Worm (Caenorhabditis elegans) whole organism, L3 larva: Measurements from ENCODE around the gene Y82E9BR.18.

Source experiments
- R02D3.7 ChIP-seq: fragments of 150-350 bp; optimal IDR thresholded peaks from 2 replicates; lab custom pipeline; 2014; ENCODE audit warnings: missing biosample characterization, missing genetic modification characterization
- aly-2 ChIP-seq: fragments of 150-350 bp; optimal IDR thresholded peaks from 2 replicates; lab custom pipeline; 2014; ENCODE audit warnings: missing biosample characterization, missing genetic modification characterization
- ama-1 ChIP-seq: fragments of 150-350 bp; optimal IDR thresholded peaks from 2 replicates; lab custom pipeline; 2018
- ceh-16 ChIP-seq: sonication (generic microtip); optimal IDR thresholded peaks from 2 replicates; lab custom pipeline; 2017; ENCODE audit warnings: missing biosample characterization, missing genetic modification characterization
- ceh-28 ChIP-seq: fragments of 150-350 bp; optimal IDR thresholded peaks from 2 replicates; lab custom pipeline; 2014; ENCODE audit warnings: missing biosample characterization, missing genetic modification reagents, missing genetic modification characterization
- ceh-82 ChIP-seq: fragments of 150-350 bp; optimal IDR thresholded peaks from 2 replicates; lab custom pipeline; 2014; ENCODE audit warnings: missing biosample characterization, missing genetic modification characterization
- daf-12 ChIP-seq: fragments of 150-350 bp; optimal IDR thresholded peaks from 2 replicates; lab custom pipeline; 2014; ENCODE audit warnings: missing biosample characterization, missing genetic modification reagents, missing genetic modification characterization
- elt-1 ChIP-seq: fragments of 150-350 bp; optimal IDR thresholded peaks from 2 replicates; lab custom pipeline; 2014; ENCODE audit warnings: missing biosample characterization, missing genetic modification characterization
- elt-2 ChIP-seq: sonication (generic microtip); optimal IDR thresholded peaks from 2 replicates; lab custom pipeline; 2016; ENCODE audit warnings: missing genetic modification reagents, mild to moderate bottlenecking, missing genetic modification characterization, missing compliant biosample characterization
- eor-1 ChIP-seq, 2 experiments: fragments of 150-350 bp; optimal IDR thresholded peaks; 2 replicates each; lab custom pipeline; 2014 to 2018; ENCODE audit warnings: missing biosample characterization in 2 of 2, missing genetic modification characterization in 2 of 2
- fkh-10 ChIP-seq: sonication (generic microtip); optimal IDR thresholded peaks from 2 replicates; lab custom pipeline; 2017; ENCODE audit warnings: missing biosample characterization, missing genetic modification reagents, missing genetic modification characterization
- fkh-2 ChIP-seq: fragments of 150-350 bp; optimal IDR thresholded peaks from 2 replicates; lab custom pipeline; 2014; ENCODE audit warnings: missing biosample characterization, missing genetic modification reagents, missing genetic modification characterization
- fos-1 ChIP-seq: fragments of 150-350 bp; optimal IDR thresholded peaks from 2 replicates; lab custom pipeline; 2014; ENCODE audit warnings: missing biosample characterization, missing genetic modification characterization
- hmg-11 ChIP-seq: sonication (generic microtip); optimal IDR thresholded peaks from 2 replicates; lab custom pipeline; 2016; ENCODE audit warnings: missing genetic modification characterization, missing compliant biosample characterization
- jun-1 ChIP-seq: fragments of 150-350 bp; optimal IDR thresholded peaks from 2 replicates; lab custom pipeline; 2014; ENCODE audit warnings: missing biosample characterization, missing genetic modification reagents, missing genetic modification characterization
- lin-15B ChIP-seq: fragments of 150-350 bp; optimal IDR thresholded peaks from 2 replicates; lab custom pipeline; 2014; ENCODE audit warnings: missing biosample characterization, missing genetic modification characterization
- lin-39 ChIP-seq: fragments of 150-350 bp; optimal IDR thresholded peaks from 2 replicates; lab custom pipeline; 2018; ENCODE audit warnings: missing biosample characterization, missing genetic modification reagents, missing genetic modification characterization
- lsy-12 ChIP-seq: sonication (generic microtip); optimal IDR thresholded peaks from 2 replicates; lab custom pipeline; 2016; ENCODE audit warnings: mild to moderate bottlenecking, missing genetic modification characterization, missing compliant biosample characterization
- mml-1 ChIP-seq: fragments of 150-350 bp; sonication (generic microtip); optimal IDR thresholded peaks from 3 replicates; lab custom pipeline; 2014; ENCODE audit warnings: missing biosample characterization, missing genetic modification characterization
- nfya-1 ChIP-seq: sonication (generic microtip); optimal IDR thresholded peaks from 2 replicates; lab custom pipeline; 2017; ENCODE audit warnings: missing genetic modification characterization, mild to moderate bottlenecking, missing compliant biosample characterization, antibody characterized with exemption, moderate library complexity; ENCODE audit not compliant: insufficient read depth
- nhr-12 ChIP-seq: fragments of 150-350 bp; optimal IDR thresholded peaks from 2 replicates; lab custom pipeline; 2014; ENCODE audit warnings: missing biosample characterization, missing genetic modification characterization
- nhr-23 ChIP-seq: fragments of 150-350 bp; optimal IDR thresholded peaks from 2 replicates; lab custom pipeline; 2014; ENCODE audit warnings: missing biosample characterization, missing genetic modification reagents, missing genetic modification characterization
- nhr-237 ChIP-seq: fragments of 150-350 bp; optimal IDR thresholded peaks from 2 replicates; lab custom pipeline; 2014; ENCODE audit warnings: missing biosample characterization, missing genetic modification characterization
- nhr-25 ChIP-seq: sonication (generic microtip); optimal IDR thresholded peaks from 2 replicates; lab custom pipeline; 2017; ENCODE audit warnings: missing biosample characterization, missing genetic modification characterization
- nhr-28 ChIP-seq: fragments of 150-350 bp; optimal IDR thresholded peaks from 2 replicates; lab custom pipeline; 2014; ENCODE audit warnings: missing biosample characterization, missing genetic modification characterization
- nhr-43 ChIP-seq: sonication (generic microtip); optimal IDR thresholded peaks from 2 replicates; lab custom pipeline; 2016; ENCODE audit warnings: mild to moderate bottlenecking, missing genetic modification characterization, missing compliant biosample characterization; ENCODE audit not compliant: poor library complexity, severe bottlenecking
- nhr-76 ChIP-seq: fragments of 150-350 bp; sonication (generic microtip); optimal IDR thresholded peaks from 5 replicates; lab custom pipeline; 2014; ENCODE audit warnings: missing biosample characterization, missing genetic modification characterization
- nhr-77 ChIP-seq: fragments of 150-350 bp; optimal IDR thresholded peaks from 2 replicates; lab custom pipeline; 2014; ENCODE audit warnings: missing biosample characterization, missing genetic modification characterization
- pha-4 ChIP-seq: fragments of 150-350 bp; optimal IDR thresholded peaks from 2 replicates; lab custom pipeline; 2014; ENCODE audit warnings: missing biosample characterization, missing genetic modification reagents, missing genetic modification characterization
- pqm-1 ChIP-seq: fragments of 150-350 bp; optimal IDR thresholded peaks from 2 replicates; lab custom pipeline; 2017; ENCODE audit warnings: missing biosample characterization, missing genetic modification characterization, inconsistent platforms
- sea-2 ChIP-seq: fragments of 150-350 bp; sonication (generic microtip); optimal IDR thresholded peaks from 4 replicates; lab custom pipeline; 2014; ENCODE audit warnings: missing biosample characterization, missing genetic modification reagents, missing genetic modification characterization
- skn-1 ChIP-seq: fragments of 150-350 bp; optimal IDR thresholded peaks from 2 replicates; lab custom pipeline; 2014; ENCODE audit warnings: missing biosample characterization, missing genetic modification characterization
- tbx-2 ChIP-seq: sonication (generic microtip); optimal IDR thresholded peaks from 2 replicates; lab custom pipeline; 2016; ENCODE audit warnings: mild to moderate bottlenecking, missing genetic modification characterization, missing compliant biosample characterization
- unc-39 ChIP-seq: sonication (generic microtip); optimal IDR thresholded peaks from 4 replicates; lab custom pipeline; 2017; ENCODE audit warnings: missing biosample characterization, missing genetic modification characterization
- zag-1 ChIP-seq: fragments of 150-350 bp; optimal IDR thresholded peaks from 2 replicates; lab custom pipeline; 2014; ENCODE audit warnings: missing biosample characterization, missing genetic modification characterization
- ztf-11 ChIP-seq: fragments of 150-350 bp; optimal IDR thresholded peaks from 2 replicates; lab custom pipeline; 2014; ENCODE audit warnings: missing biosample characterization, missing genetic modification characterization

Y82E9BR.18 gene

DNA sequence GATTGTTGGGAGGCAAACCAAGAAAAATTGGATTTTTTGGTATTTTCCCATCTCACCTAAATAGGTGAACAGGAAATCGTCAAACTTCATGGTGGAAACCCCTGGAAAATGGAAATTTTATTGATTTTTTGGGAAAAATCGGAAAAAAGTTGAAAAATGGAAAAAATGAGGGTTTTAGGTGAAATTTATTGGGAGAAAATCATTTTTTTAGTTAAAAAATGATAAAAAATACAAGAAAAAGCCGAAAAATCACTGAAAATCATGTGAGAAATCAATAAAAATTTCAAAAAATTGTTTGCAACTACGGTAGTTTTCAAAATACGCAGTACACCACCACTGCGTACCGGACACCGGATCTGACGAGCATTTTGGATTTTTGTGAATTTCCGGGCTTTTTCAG is 56.2 kb downstream of the Y82E9BR.18 start, which contains the start of gene lelo-2:
Gene lelo-2, minus strand, starts transcription at position 101 of the 400 bp plus-strand sequence.
- TF ChIP-seq sea-2 (GFP tag; lab: Kevin White, UChicago) (no peak), ceh-16 (tag; lab: Kevin White, UChicago) (no peak), R02D3.7 (tag; lab: Kevin White, UChicago) (no peak), nhr-76 (tag; lab: Kevin White, UChicago) (no peak), unc-39 (tag; lab: Kevin White, UChicago) (no peak), daf-12 (tag; lab: Kevin White, UChicago) (no peak), zag-1 (tag; lab: Kevin White, UChicago) (no peak), fos-1 (tag; lab: Kevin White, UChicago) (no peak), nhr-43 (tag; lab: Kevin White, UChicago) (no peak), pha-4 (no peak), eor-1 (tag; optimal IDR thresholded peaks at IDR 0.05; lab: Kevin White, UChicago) (no peak), hmg-11 (tag; lab: Kevin White, UChicago) (no peak), elt-1 (no peak), ama-1 (lab: Kevin White, UChicago) (no peak), nhr-77 (tag; lab: Kevin White, UChicago) (no peak), nhr-12 (tag; lab: Kevin White, UChicago) (no peak), nhr-237 (tag; lab: Kevin White, UChicago) (no peak), lin-15B (tag; lab: Kevin White, UChicago) (no peak)

DNA sequence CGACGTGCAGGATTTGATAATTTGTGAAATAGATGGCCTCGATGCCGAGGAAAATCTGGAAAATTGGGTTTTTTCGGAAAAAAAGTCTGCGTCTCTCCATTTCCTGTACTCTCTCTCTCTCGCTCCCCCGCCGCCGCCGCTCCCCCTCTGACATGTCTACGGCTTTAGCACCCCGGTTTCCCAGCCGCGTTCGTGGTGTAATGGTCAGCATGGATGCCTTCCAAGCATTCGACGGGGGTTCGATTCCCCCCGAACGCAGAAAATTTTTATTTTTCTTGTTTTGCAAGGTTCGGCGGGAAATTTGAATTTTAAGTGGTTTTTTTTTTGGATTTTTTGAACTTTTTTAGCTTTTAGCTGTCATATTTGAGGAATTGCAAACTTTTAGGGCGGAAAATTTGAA is 59.0 kb downstream of the Y82E9BR.18 start:
- TF ChIP-seq nhr-28 (tag; lab: Kevin White, UChicago) (no peak), fos-1 (tag; lab: Kevin White, UChicago) (no peak), jun-1 (tag; lab: Kevin White, UChicago) (peak; percentile 71), pha-4 (peak; percentile 53), mml-1 (tag; lab: Kevin White, UChicago) (no peak), ceh-82 (tag; lab: Kevin White, UChicago) (peak; percentile 13), tbx-2 (tag; lab: Kevin White, UChicago) (peak; percentile 25), elt-2 (peak; percentile 35), zag-1 (tag; lab: Kevin White, UChicago) (peak; percentile 6), ztf-11 (tag; lab: Kevin White, UChicago) (no peak), ama-1 (lab: Kevin White, UChicago) (no peak), pqm-1 (tag; lab: Kevin White, UChicago) (peak; percentile 1), skn-1 (tag; lab: Kevin White, UChicago) (peak; percentile 77), nhr-25 (tag; lab: Kevin White, UChicago) (peak; percentile 6), nfya-1 (tag; lab: Kevin White, UChicago) (peak; percentile 78), lin-39 (peak; percentile 84), fkh-10 (peak; percentile 7), lsy-12 (tag; lab: Kevin White, UChicago) (peak; percentile 73), lin-15B (tag; lab: Kevin White, UChicago) (peak; percentile 94), sea-2 (GFP tag; lab: Kevin White, UChicago) (no peak), nhr-12 (tag; lab: Kevin White, UChicago) (no peak), nhr-23 (tag; lab: Kevin White, UChicago) (peak; percentile 24), hmg-11 (tag; lab: Kevin White, UChicago) (peak; percentile 94)
- TF ChIP-seq, all 47 proteins: peak for 16

DNA sequence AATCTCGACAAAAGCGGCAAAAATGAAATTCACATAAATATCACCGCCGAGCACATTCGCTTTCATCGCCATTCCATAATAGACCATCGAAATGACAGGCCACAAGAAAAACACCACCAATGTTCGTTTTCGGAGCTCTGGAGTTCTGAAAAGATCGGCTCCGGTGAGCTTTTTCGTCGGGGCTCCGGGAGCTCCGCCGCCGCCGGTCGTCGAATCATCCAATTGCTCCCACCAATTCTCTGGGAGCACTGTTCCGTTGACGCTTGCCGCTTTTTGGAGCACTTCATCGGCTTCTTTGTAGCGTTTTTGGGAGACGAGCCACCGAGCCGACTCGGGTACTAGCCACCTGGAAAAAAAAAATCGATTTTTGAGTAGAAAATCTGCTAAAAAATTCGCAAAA is 61.9 kb downstream of the Y82E9BR.18 start:
- TF ChIP-seq pha-4 = no peak
- TF ChIP-seq unc-39 (tag; lab: Kevin White, UChicago) = no peak
- TF ChIP-seq R02D3.7 (tag; lab: Kevin White, UChicago) = no peak
- TF ChIP-seq aly-2 (tag; lab: Kevin White, UChicago) = no peak
- no peak for TF ChIP-seq fkh-2

DNA sequence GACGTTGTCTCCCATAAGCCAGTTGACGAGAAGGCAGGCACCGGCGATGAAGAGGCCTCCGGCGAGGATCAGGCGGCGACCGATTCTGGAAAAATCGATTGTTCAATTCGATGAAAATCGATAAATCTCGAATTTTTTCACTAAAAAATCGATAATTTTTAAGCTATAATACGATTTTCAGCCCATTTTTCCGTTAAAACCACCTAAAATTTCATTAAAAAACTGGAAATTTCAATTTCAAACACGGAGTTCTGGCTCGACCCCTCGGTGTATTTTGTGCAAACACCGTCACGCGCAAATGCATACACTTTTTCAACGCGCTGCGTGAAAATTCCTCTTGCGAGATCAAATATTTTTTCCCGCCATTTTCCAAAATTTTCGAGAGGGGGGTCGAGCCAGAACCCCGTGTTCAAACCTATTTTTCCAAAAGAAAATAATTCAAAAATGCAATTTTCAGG is 62.9 kb downstream of the Y82E9BR.18 start:
- peak; percentile 55 for TF ChIP-seq ceh-28 (tag; lab: Kevin White, UChicago)
